Worm (Caenorhabditis elegans): ENCODE results near the gene F54D10.8.

ce11 chrII:3839562-3839961 is 11.9 kb upstream of the F54D10.8 start, which contains the start of gene C17A2.4:
- TF ChIP-seq ama-1 (optimal IDR thresholded peaks at IDR 0.05) (no peak), ceh-36 (tag; optimal IDR thresholded peaks at IDR 0.05) (no peak), aly-1 (tag; optimal IDR thresholded peaks at IDR 0.05) (no peak), tra-4 (tag; optimal IDR thresholded peaks at IDR 0.05) (no peak), F13C5.2 (tag; optimal IDR thresholded peaks at IDR 0.05) (no peak), hmg-4 (GFP tag; optimal IDR thresholded peaks at IDR 0.05) (no peak), B0310.2 (tag; optimal IDR thresholded peaks at IDR 0.05) (no peak), tbx-37 (GFP tag; conservative IDR thresholded peaks at IDR 0.05) (no peak), flt-1 (GFP tag; IDR thresholded peaks at IDR 0.05) (no peak), hnd-1 (tag; optimal IDR thresholded peaks at IDR 0.05) (no peak), ets-7 (tag; optimal IDR thresholded peaks at IDR 0.05) (no peak), pes-1 (GFP tag; IDR thresholded peaks at IDR 0.05) (no peak)

Measured in whole organism, early embryonic.